Worm (Caenorhabditis elegans) whole organism, L2 larva: ENCODE results near the gene pptr-1.

ENCODE experiments used
- ZK546.5 ChIP-seq: sonication (generic microtip); optimal IDR thresholded peaks from 2 replicates; lab custom pipeline; 2017; ENCODE audit warnings: missing biosample characterization, missing genetic modification characterization
- ama-1 ChIP-seq: fragments of 150-350 bp; optimal IDR thresholded peaks from 2 replicates; lab custom pipeline; 2018; ENCODE audit warnings: inconsistent platforms
- egl-27 ChIP-seq: sonication (generic microtip); optimal IDR thresholded peaks from 3 replicates; lab custom pipeline; 2017; ENCODE audit warnings: missing biosample characterization, missing genetic modification reagents, missing genetic modification characterization
- elt-1 ChIP-seq: fragments of 150-350 bp; optimal IDR thresholded peaks from 2 replicates; lab custom pipeline; 2014; ENCODE audit warnings: missing biosample characterization, missing genetic modification characterization
- fos-1 ChIP-seq: fragments of 150-350 bp; optimal IDR thresholded peaks from 2 replicates; lab custom pipeline; 2014; ENCODE audit warnings: missing biosample characterization, missing genetic modification characterization
- lin-13 ChIP-seq: fragments of 150-350 bp; optimal IDR thresholded peaks from 2 replicates; lab custom pipeline; 2014; ENCODE audit warnings: missing biosample characterization, missing genetic modification reagents, missing genetic modification characterization
- lin-39 ChIP-seq: fragments of 150-350 bp; optimal IDR thresholded peaks from 2 replicates; lab custom pipeline; 2014; ENCODE audit warnings: missing biosample characterization, missing genetic modification reagents, missing genetic modification characterization
- lsy-2 ChIP-seq, 2 experiments: fragments of 150-350 bp in 1 of 2; sonication (generic microtip) in 1 of 2; optimal IDR thresholded peaks; 2 replicates each; lab custom pipeline; 2014 to 2017; ENCODE audit warnings: missing biosample characterization in 2 of 2, missing genetic modification characterization in 2 of 2
- mdl-1 ChIP-seq, 2 experiments: fragments of 150-350 bp in 1 of 2; sonication (generic microtip) in 1 of 2; optimal IDR thresholded peaks; 2 replicates each; lab custom pipeline; 2017; ENCODE audit warnings: missing biosample characterization in 2 of 2, missing genetic modification characterization in 2 of 2
- nhr-12 ChIP-seq: fragments of 150-350 bp; optimal IDR thresholded peaks from 2 replicates; lab custom pipeline; 2014; ENCODE audit warnings: missing biosample characterization, missing genetic modification characterization
- nhr-237 ChIP-seq: fragments of 150-350 bp; optimal IDR thresholded peaks from 2 replicates; lab custom pipeline; 2014; ENCODE audit warnings: missing biosample characterization, missing genetic modification characterization
- nhr-25 ChIP-seq: fragments of 150-350 bp; sonication (generic microtip); optimal IDR thresholded peaks from 3 replicates; lab custom pipeline; 2014; ENCODE audit warnings: missing biosample characterization, missing genetic modification characterization
- ztf-4 ChIP-seq: fragments of 150-350 bp; optimal IDR thresholded peaks from 2 replicates; lab custom pipeline; 2014; ENCODE audit warnings: missing biosample characterization, missing genetic modification characterization

- no peak for TF ChIP-seq lin-39
- TF ChIP-seq nhr-237 (tag; lab: Kevin White, UChicago) = no peak
- no peak for TF ChIP-seq ZK546.5
- TF ChIP-seq mdl-1 (tag; optimal IDR thresholded peaks at IDR 0.05; lab: Kevin White, UChicago) = no peak
- TF ChIP-seq nhr-12 (tag; lab: Kevin White, UChicago) = no peak
- TF ChIP-seq nhr-25 = no peak
- TF ChIP-seq lsy-2 (tag; optimal IDR thresholded peaks at IDR 0.05; lab: Kevin White, UChicago) = no peak
- no peak for TF ChIP-seq ama-1 (lab: Kevin White, UChicago)
- no peak for TF ChIP-seq fos-1 (tag; lab: Kevin White, UChicago)
- no peak for TF ChIP-seq ztf-4
- no peak for TF ChIP-seq elt-1 (tag; lab: Kevin White, UChicago)
- no peak for TF ChIP-seq egl-27 (tag; lab: Kevin White, UChicago)
- TF ChIP-seq lin-13 (GFP tag; lab: Kevin White, UChicago) = no peak
Measured at ce11 chrV:16354675-16355074, 2.6 kb upstream of the pptr-1 start.
